Worm (Caenorhabditis elegans) whole organism, late embryonic: ENCODE data around the gene tkr-1.

Source experiments
- C38D4.7 ChIP-seq: fragments of 200-800 bp; sonication (Bioruptor generic); optimal IDR thresholded peaks from 2 replicates; lab custom pipeline; 2018; ENCODE audit warnings: mild to moderate bottlenecking, missing genetic modification characterization, moderate library complexity, missing compliant biosample characterization
- npax-4 ChIP-seq: sonication (generic microtip); optimal IDR thresholded peaks from 2 replicates; lab custom pipeline; 2016; ENCODE audit warnings: missing genetic modification characterization, missing compliant biosample characterization
- pha-4 ChIP-seq: fragments of 150-350 bp; optimal IDR thresholded peaks from 2 replicates; lab custom pipeline; 2018; ENCODE audit warnings: missing biosample characterization, missing genetic modification reagents, missing genetic modification characterization

- no peak for TF ChIP-seq pha-4 (tag; lab: Kevin White, UChicago)
- TF ChIP-seq npax-4 (tag; lab: Kevin White, UChicago) = no peak
- TF ChIP-seq C38D4.7 (GFP tag; lab: Kevin White, UChicago) = no peak
These were observed 6.9 kb upstream of the tkr-1 start for ce11 chrIII:9376701-9377100.
